Fruit fly (Drosophila melanogaster) Kc167 (cell line): ENCODE measurements around the gene CG43312.

Experiments
- Sin3A ChIP-seq: fragments of >200 bp; optimal IDR thresholded peaks from 2 replicates; lab custom pipeline; 2018; ENCODE audit warnings: missing external identifiers
- h ChIP-seq: fragments of >200 bp; optimal IDR thresholded peaks from 3 replicates; lab custom pipeline; 2018; ENCODE audit warnings: missing external identifiers
- psq ChIP-seq: fragments of >200 bp; optimal IDR thresholded peaks from 2 replicates; lab custom pipeline; 2017; ENCODE audit warnings: missing external identifiers
- ttk ChIP-seq: sonication (Bioruptor generic); optimal IDR thresholded peaks from 2 replicates; lab custom pipeline; 2017; ENCODE audit warnings: missing external identifiers

DNA sequence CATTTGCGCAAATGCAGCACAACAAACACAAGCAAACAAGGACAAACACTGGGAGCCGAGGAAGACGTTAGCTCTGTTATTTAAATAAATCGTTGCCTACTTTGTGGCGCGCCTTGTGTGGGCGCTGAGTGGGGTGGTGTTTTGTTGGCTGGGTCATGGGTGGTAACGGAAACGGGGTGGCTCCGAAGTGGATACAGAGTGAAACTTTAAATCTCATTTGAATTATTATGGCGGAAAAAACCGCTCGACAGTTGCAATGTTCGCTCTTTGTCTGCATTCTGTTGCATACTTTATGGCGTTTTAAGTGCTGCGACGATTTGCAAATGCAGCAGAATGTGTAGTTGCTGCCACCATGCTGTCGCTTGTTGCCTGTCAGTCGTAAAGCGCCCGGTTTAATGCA lies 3.8 kb upstream of the CG43312 start:
- TF ChIP-seq Sin3A (lab: Kevin White, UChicago) (no peak), psq (no peak), ttk (no peak), h (lab: Kevin White, UChicago) (no peak)
